Worm (Caenorhabditis elegans): ENCODE measurements around the gene mrpl-32.

mrpl-32 gene

DNA sequence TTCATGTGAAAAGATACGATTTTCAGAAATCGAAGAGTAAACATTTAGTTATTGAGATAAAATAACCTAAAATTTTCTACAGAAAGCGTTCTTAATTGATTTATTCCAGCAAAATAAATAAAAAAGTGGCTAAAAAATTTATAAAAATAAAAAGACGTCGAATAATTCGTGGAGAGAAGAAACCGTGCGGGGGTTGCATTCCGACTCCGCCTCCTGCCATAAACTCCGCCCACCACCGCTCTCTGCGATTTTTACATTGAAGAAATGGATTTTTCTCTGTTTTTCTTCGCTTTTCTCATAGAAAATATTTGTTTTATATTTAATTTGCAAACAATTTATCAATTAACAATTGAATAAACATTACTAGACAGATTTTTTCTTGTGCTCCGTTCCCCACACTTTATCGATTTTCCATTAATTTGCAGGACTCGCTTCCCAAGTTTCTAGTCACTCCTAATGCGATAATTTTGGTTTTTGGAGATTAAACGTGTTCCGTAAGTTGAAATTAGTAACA lies 44.1 kb upstream of the mrpl-32 start, which contains the start of the genes ubxn-4 and cyy-1:
Gene ubxn-4 (minus strand): TSS at position 114 of the 514 bp plus-strand sequence.
Gene cyy-1 (plus strand): TSS at position 426 of the 514 bp plus-strand sequence.
- TF ChIP-seq snpc-3.4 (tag; optimal IDR thresholded peaks at IDR 0.05): no peak
- no peak for TF ChIP-seq cebp-1 (GFP tag; IDR thresholded peaks at IDR 0.05)
- TF ChIP-seq cebp-1 (tag; optimal IDR thresholded peaks at IDR 0.05): no peak
- no peak for TF ChIP-seq ztf-22 (GFP tag; optimal IDR thresholded peaks at IDR 0.05)
- no peak for TF ChIP-seq bed-1 (GFP tag; IDR thresholded peaks at IDR 0.05)
- TF ChIP-seq hrde-1 (tag; optimal IDR thresholded peaks at IDR 0.05; ENCODE audit: borderline replicate concordance): no peak
- no peak for TF ChIP-seq F49E8.2 (tag; optimal IDR thresholded peaks at IDR 0.05; ENCODE audit: insufficient read depth)
- TF ChIP-seq aptf-3 (GFP tag; IDR thresholded peaks at IDR 0.05): no peak
- TF ChIP-seq F39B2.1 (GFP tag; IDR thresholded peaks at IDR 0.05): no peak
- TF ChIP-seq die-1 (tag; optimal IDR thresholded peaks at IDR 0.05): no peak
- TF ChIP-seq F57C9.4 (tag; optimal IDR thresholded peaks at IDR 0.05): no peak
- TF ChIP-seq Y95B8A.8 (GFP tag; IDR thresholded peaks at IDR 0.05): no peak
- TF ChIP-seq dpl-1 (GFP tag; optimal IDR thresholded peaks at IDR 0.05): no peak
- TF ChIP-seq hmg-1.2 (GFP tag; IDR thresholded peaks at IDR 0.05): no peak
- no peak for TF ChIP-seq nhr-80 (tag; optimal IDR thresholded peaks at IDR 0.05)
- no peak for TF ChIP-seq K11D2.4 (GFP tag; IDR thresholded peaks at IDR 0.05)
- no peak for TF ChIP-seq mes-4 (tag; optimal IDR thresholded peaks at IDR 0.05)
- no peak for TF ChIP-seq D2030.7 (GFP tag; IDR thresholded peaks at IDR 0.05)
- no peak for TF ChIP-seq somi-1 (GFP tag; optimal IDR thresholded peaks at IDR 0.05)
- no peak for TF ChIP-seq akir-1 (GFP tag; optimal IDR thresholded peaks at IDR 0.05)
- no peak for TF ChIP-seq nhr-90 (tag; optimal IDR thresholded peaks at IDR 0.05)

DNA sequence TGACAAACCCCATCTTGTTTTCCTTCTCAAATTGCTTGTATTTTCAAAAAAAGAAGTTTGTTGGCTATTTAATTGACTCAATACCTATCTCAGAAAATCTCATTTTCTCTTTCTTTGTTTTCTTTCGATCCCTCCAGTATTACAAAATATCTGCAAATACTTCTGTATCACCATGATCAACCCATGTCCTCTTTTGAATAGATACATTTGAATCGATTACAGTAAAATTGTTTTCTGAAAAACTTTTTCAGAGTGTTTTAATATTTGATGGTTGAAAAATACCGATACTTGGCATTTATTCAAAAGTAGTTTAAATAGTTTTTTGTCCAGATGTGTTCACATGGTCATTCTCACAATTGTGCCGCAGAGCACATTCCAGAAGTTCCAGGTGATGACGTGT lies 40.4 kb upstream of the mrpl-32 start, which contains the start of gene ZK353.9:
Gene ZK353.9 (plus strand): TSS at position 331 of the 400 bp plus-strand sequence.
- TF ChIP-seq hrde-1 (tag; optimal IDR thresholded peaks at IDR 0.05; ENCODE audit: borderline replicate concordance) (no peak), mcd-1 (GFP tag; IDR thresholded peaks at IDR 0.05) (no peak), tlf-1 (GFP tag; optimal IDR thresholded peaks at IDR 0.05) (no peak), mel-28 (tag; optimal IDR thresholded peaks at IDR 0.05; ENCODE audit: borderline replicate concordance) (no peak), ztf-26 (tag; optimal IDR thresholded peaks at IDR 0.05) (no peak), Y53G8AR.9 (GFP tag; conservative IDR thresholded peaks at IDR 0.05) (no peak), madf-8 (GFP tag; conservative IDR thresholded peaks at IDR 0.05) (no peak), lag-1 (GFP tag; IDR thresholded peaks at IDR 0.05) (no peak), unc-130 (GFP tag; optimal IDR thresholded peaks at IDR 0.05) (no peak)

- peak; percentile 1 for TF ChIP-seq nhr-80 (tag; optimal IDR thresholded peaks at IDR 0.05)
- TF ChIP-seq pha-4 (tag; optimal IDR thresholded peaks at IDR 0.05): no peak
- no peak for TF ChIP-seq F49E8.2 (tag; optimal IDR thresholded peaks at IDR 0.05; ENCODE audit: insufficient read depth)
- TF ChIP-seq lsy-27 (tag; optimal IDR thresholded peaks at IDR 0.05; ENCODE audit: borderline replicate concordance, insufficient read depth): no peak
These were observed 38.8 kb upstream of the mrpl-32 start for ce11 chrIII:8410747-8411146.

DNA sequence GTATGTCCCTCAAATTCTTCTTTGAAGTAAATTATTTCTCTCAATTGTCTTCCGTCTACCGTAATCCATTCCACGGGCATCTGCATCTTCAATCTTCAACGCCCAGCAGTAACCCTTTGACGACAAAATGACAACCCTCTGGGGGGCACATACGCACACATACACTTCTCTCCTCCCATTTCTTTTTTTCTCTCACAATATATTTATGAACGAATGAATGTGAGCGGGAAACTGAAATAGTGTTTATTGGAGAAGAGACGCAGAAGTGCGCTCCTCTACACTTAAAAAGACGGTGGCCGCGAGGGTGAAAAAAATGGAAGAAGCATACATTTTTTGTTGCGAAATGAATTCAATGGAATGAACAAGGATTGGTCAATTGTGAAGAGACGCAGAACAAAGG lies 37.6 kb upstream of the mrpl-32 start:
- TF ChIP-seq madf-6 (GFP tag; IDR thresholded peaks at IDR 0.05) (peak; percentile 32; the same call in 1 of the 2 replicates), B0336.3 (GFP tag; IDR thresholded peaks at IDR 0.05) (peak; percentile 47; the same call in 1 of the 2 replicates), lin-54 (GFP tag; optimal IDR thresholded peaks at IDR 0.05) (peak; percentile 35), nhr-80 (tag; optimal IDR thresholded peaks at IDR 0.05) (peak; percentile 96), mes-4 (tag; optimal IDR thresholded peaks at IDR 0.05) (no peak), hmg-1.2 (GFP tag; IDR thresholded peaks at IDR 0.05) (peak; percentile 78), egl-18 (GFP tag; IDR thresholded peaks at IDR 0.05) (no peak), rcor-1 (GFP tag; IDR thresholded peaks at IDR 0.05) (no peak), B0035.1 (tag; optimal IDR thresholded peaks at IDR 0.05) (no peak), snpc-1.1 (tag; optimal IDR thresholded peaks at IDR 0.05; ENCODE audit: insufficient read depth) (no peak), let-607 (tag; optimal IDR thresholded peaks at IDR 0.05) (peak; percentile 10 to 15), ztf-18 (tag; optimal IDR thresholded peaks at IDR 0.05) (peak; percentile 62), nhr-179 (tag; optimal IDR thresholded peaks at IDR 0.05) (no peak), tbp1 (GFP tag; optimal IDR thresholded peaks at IDR 0.05) (peak; percentile 37), unc-62 (GFP tag; optimal IDR thresholded peaks at IDR 0.05) (no peak)
